Fruit fly (Drosophila melanogaster) whole organism: Measurements from ENCODE around the gene Smyd5.

ENCODE experiments used
- CG8478 ChIP-seq: fragments of >200 bp; optimal IDR thresholded peaks from 2 replicates; lab custom pipeline; 2018; ENCODE audit warnings: inconsistent platforms
- Dll ChIP-seq: fragments of >200 bp; optimal IDR thresholded peaks from 2 replicates; lab custom pipeline; 2017
- EcR ChIP-seq, 2 experiments: fragments of >200 bp; optimal IDR thresholded peaks; 2 replicates each; lab custom pipeline; 2017; ENCODE audit warnings: missing biosample characterization in 2 of 2, missing genetic modification characterization in 2 of 2, missing genetic modification reagents in 2 of 2
- pan ChIP-seq: fragments of >200 bp; optimal IDR thresholded peaks from 2 replicates; lab custom pipeline; 2017
- psq ChIP-seq: fragments of >200 bp; optimal IDR thresholded peaks from 2 replicates; lab custom pipeline; 2017
- usp ChIP-seq: fragments of >200 bp; optimal IDR thresholded peaks from 2 replicates; lab custom pipeline; 2017; ENCODE audit warnings: missing biosample characterization, missing genetic modification characterization, mixed read lengths

Smyd5 gene

DNA sequence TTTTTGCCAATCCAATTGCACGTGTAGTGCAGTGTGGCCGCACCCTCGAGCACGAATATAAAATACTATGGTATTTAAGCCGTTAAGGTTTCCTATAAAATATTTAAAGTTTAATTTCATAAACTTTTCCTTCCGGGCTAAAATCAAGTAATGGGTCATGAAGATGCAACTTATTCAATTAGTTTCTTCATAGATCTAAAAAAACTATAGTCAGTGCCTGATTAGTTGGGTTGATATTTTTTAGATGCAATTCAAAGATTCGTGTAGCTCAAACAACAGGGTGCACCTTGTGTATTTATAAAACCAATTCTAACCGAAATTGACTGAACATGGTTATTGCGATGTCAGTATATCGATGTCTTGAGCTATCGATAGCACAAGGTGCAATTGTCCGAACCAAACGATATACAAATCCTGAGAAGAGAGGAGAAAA, at the start of gene Smyd5, which contains the start of gene Oga:
Smyd5 (minus strand) TSS at position 59 of the 433 bp plus-strand sequence.
Oga (plus strand) TSS at position 345 of the 433 bp plus-strand sequence.
- TF ChIP-seq psq (lab: Kevin White, UChicago), result no peak
- TF ChIP-seq EcR (GFP tag; optimal IDR thresholded peaks at IDR 0.05; lab: Kevin White, UChicago), result no peak
- TF ChIP-seq Dll, result no peak
- no peak for TF ChIP-seq CG8478 (lab: Kevin White, UChicago)
- TF ChIP-seq usp (GFP tag; lab: Kevin White, UChicago), result no peak
- TF ChIP-seq pan (lab: Kevin White, UChicago), result no peak

DNA sequence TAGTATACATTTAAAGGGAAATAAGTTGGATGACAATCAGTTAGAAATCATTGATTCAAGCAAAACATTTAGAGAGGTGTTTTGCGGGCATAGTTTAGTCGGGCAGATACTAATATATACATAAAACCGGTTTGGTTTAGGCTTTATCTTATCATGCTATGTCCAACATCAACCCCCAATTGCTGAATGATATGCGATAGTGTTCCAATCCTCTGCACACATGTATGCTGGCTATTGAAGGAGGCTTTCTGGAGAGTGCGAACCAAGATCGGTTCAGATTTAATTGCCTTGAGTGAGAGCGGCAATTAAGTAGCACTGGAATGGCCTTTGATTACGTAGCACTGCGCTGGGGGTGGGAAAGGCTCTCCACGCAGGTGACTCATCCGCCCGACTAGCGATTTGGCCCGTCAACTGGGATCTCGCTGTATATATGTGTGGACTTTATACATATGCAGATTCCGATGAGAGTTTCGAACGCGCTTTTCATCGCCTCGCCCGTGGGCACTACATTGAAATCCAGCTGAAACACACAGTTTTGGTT, 49.5 kb upstream of the Smyd5 start:
- TF ChIP-seq CG8478 (lab: Kevin White, UChicago), result no peak
- no peak for TF ChIP-seq usp (GFP tag; lab: Kevin White, UChicago)
- TF ChIP-seq EcR (GFP tag; optimal IDR thresholded peaks at IDR 0.05; lab: Kevin White, UChicago), result no peak
- TF ChIP-seq pan (lab: Kevin White, UChicago), result no peak

DNA sequence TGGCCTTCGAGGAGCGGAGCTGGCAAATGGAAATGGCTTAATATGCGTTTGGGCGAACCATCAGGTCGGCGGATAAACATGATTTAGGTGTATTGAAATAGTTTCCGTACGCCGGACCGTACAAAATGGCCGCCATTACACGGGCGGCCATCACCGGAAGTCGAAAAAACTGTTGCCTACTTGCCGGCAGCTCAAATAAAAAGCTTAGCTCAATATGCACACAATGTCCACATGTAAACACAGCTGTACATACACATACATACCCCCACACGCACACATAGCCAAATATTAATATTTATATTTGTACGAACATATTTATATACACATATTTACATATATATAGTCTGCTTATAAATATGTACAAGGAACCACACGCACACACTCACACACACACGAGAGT, 44.6 kb upstream of the Smyd5 start:
- TF ChIP-seq CG8478 (lab: Kevin White, UChicago) (no peak), Dll (no peak), psq (lab: Kevin White, UChicago) (no peak), usp (GFP tag; lab: Kevin White, UChicago) (no peak), EcR (GFP tag; optimal IDR thresholded peaks at IDR 0.05; lab: Kevin White, UChicago) (no peak), pan (lab: Kevin White, UChicago) (no peak)

DNA sequence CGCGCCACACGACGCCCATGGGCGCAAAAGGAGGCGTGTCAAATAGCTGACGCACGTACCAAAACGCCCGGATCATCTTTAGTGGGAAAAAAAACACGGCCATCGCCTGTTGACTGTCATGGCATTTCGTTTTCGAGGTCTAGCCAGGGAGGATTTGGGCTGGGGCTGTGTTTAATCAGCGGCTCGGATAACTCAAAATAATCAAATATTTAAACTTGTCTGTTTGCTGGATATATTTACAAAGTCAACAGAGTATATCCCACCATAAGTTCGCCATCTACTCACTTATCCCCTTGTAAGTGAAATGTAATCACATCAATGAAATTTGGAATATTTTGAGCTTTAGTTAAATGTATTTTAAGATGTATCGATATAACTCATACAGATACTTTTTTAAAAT, 42.2 kb upstream of the Smyd5 start:
- TF ChIP-seq psq (lab: Kevin White, UChicago) (no peak), pan (lab: Kevin White, UChicago) (no peak), CG8478 (lab: Kevin White, UChicago) (no peak), EcR (GFP tag; optimal IDR thresholded peaks at IDR 0.05; lab: Kevin White, UChicago) (no peak), Dll (no peak), usp (GFP tag; lab: Kevin White, UChicago) (no peak)

DNA sequence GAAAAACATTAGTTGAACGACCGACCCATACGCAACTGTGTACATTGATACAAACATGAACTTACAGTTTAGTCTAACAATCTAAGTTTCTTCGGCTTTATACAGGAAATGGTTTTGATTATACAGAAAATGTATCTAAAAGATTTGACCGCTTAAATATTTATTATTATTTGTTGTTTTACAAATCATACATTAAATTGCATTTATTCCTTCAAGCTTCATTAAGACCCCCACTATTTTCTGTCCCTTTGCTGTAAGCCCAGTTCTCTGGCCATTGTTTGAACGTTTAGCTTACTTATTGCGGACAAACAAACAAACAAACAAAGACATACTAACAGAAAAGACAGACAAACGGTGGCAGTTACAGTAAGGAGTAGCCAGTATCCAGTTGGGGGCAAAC, 35.7 kb upstream of the Smyd5 start:
- no peak for TF ChIP-seq EcR (GFP tag; optimal IDR thresholded peaks at IDR 0.05; lab: Kevin White, UChicago)
- no peak for TF ChIP-seq usp (GFP tag; lab: Kevin White, UChicago)
- no peak for TF ChIP-seq CG8478 (lab: Kevin White, UChicago)
- TF ChIP-seq Dll, result no peak
- no peak for TF ChIP-seq psq (lab: Kevin White, UChicago)

DNA sequence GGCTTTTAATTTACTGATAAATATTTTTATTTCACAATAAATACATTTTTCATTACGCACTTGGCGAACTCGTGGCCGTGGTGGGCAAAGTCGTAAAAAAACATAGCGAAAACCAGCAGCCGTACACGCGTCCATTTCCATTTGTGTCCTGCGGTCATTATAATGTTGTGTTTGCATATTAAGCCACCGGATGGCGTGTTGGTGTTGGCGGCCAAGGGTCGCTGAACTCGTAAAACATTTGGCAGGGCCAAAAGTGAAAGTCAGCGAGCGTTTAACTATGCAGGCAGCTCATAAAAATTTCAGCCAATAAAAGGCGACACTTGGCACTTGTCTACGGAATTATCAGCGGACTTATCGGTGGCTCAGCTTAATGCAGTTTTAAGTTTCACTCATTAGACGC, 33.9 kb upstream of the Smyd5 start:
- TF ChIP-seq pan (lab: Kevin White, UChicago), result no peak
- no peak for TF ChIP-seq CG8478 (lab: Kevin White, UChicago)
- no peak for TF ChIP-seq Dll
- TF ChIP-seq usp (GFP tag; lab: Kevin White, UChicago), result no peak
- TF ChIP-seq EcR (GFP tag; optimal IDR thresholded peaks at IDR 0.05; lab: Kevin White, UChicago), result no peak
- no peak for TF ChIP-seq psq (lab: Kevin White, UChicago)

DNA sequence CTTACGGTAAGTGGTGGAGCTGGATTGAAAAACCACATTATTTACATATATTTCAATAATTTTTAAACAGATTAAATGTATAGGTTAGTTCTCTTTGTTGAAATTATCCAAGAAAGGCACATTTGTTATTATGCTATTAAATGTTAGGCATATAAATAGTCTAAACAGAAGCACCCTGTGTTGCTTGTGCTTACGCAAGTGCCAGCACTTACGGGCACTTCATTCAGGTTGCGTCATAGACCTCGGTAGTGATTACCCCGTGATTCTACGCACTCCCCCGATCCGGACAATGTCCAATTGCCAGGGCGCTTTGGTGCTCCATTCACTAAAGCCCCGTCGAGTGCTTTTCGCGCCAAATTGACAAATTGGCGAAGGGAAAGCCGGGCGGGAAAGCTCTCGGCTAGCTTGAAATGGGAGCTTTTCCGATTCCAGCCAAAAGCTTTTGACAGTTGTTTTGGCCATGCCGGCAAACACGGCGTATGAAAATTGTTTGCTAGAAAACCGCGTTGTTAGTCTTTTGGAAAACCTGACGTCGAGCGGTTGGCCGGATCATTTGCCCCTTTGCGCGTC, 28.0 kb upstream of the Smyd5 start, which contains the start of gene ETHR:
ETHR (plus strand) TSS at position 520 of the 570 bp plus-strand sequence.
- TF ChIP-seq usp (GFP tag; lab: Kevin White, UChicago) (no peak), CG8478 (lab: Kevin White, UChicago) (no peak), EcR (GFP tag; optimal IDR thresholded peaks at IDR 0.05; lab: Kevin White, UChicago) (no peak), pan (lab: Kevin White, UChicago) (no peak), psq (lab: Kevin White, UChicago) (no peak), Dll (no peak)

DNA sequence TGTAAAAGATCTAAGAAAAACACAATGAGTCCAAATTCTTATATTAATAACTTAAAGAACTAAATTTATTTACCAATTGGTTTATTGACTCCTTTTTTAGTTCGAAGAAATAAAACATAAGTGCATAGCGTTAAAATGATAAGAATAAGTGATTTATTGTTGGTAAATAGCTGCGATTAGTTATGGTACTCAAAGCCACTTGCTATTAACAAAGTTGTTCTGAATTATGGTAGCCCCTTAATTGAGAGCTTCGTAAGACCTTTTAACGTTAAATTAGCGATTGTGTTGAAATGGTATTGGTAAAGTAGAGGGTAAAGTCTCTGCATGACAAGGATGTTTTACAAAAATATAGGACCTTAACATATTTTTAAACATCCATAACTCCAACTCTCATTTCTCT, 27.3 kb upstream of the Smyd5 start:
- TF ChIP-seq psq (lab: Kevin White, UChicago) (no peak), EcR (GFP tag; optimal IDR thresholded peaks at IDR 0.05; lab: Kevin White, UChicago) (no peak), pan (lab: Kevin White, UChicago) (no peak), usp (GFP tag; lab: Kevin White, UChicago) (no peak)

DNA sequence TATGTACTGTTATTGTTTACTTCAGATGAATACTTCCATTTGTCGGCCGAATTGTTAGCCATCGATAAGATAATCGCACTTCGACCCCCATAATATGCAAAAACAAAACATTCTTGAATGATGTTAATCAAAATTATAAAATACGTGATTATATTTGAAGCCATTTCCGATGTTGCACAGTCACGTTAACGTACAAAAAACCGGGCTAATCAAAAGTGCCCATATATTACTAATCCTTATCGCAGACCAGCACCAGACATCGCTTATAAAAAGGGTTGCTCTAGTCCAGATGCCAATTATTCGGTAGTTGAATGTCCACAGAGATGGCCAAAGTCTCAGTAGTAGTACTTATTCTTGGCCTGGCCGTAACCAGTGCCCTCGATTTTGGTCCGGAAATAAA, 23.7 kb upstream of the Smyd5 start, which contains the start of gene CG5892:
CG5892 (plus strand) TSS at position 301 of the 400 bp plus-strand sequence.
- TF ChIP-seq psq (lab: Kevin White, UChicago) (no peak), usp (GFP tag; lab: Kevin White, UChicago) (no peak), CG8478 (lab: Kevin White, UChicago) (no peak), Dll (no peak), pan (lab: Kevin White, UChicago) (no peak), EcR (GFP tag; optimal IDR thresholded peaks at IDR 0.05; lab: Kevin White, UChicago) (no peak)

DNA sequence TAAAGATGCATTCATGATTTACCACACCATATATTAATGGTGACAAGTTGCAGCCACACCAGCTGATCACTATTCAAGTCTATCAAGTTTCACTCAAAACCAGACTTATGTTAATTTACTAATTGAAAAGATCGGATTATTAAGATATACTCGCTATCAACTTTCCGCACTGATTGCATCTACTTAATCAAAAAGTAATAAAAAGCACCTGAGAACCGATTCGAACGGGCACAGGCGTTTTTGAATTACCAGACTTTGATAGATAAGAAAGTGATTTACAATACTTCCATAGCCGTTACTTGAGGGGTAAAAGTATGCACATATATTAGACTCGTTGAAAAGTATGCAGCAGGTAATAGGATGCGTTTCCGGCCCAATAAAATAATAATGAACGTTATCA, 22.7 kb upstream of the Smyd5 start:
- TF ChIP-seq EcR (GFP tag; optimal IDR thresholded peaks at IDR 0.05; lab: Kevin White, UChicago), result no peak
- TF ChIP-seq psq (lab: Kevin White, UChicago), result no peak
- TF ChIP-seq Dll, result no peak
- TF ChIP-seq usp (GFP tag; lab: Kevin White, UChicago), result no peak
- TF ChIP-seq CG8478 (lab: Kevin White, UChicago), result no peak
- TF ChIP-seq pan (lab: Kevin White, UChicago), result no peak

DNA sequence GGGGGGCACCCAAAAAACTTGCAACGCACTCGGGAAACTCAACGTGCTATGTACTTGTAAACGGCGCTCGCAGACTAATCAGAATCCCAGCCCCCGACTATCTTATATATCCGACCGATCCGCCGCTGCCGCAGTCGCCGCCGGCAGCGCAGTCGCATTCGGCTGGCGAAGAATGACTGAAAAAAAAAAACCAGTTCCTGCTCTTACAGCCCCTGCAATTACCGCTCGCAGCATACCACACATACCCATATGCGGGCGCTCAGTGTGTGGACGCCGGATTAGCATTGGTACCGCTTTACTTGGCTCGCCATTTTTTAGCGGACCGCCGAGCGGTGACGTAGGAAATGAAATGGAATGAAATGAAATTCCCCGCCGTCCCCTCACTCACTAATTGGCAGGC, 18.5 kb upstream of the Smyd5 start, which contains the start of gene e:
e (minus strand) TSS at position 79 of the 400 bp plus-strand sequence.
- TF ChIP-seq EcR (GFP tag; optimal IDR thresholded peaks at IDR 0.05; lab: Kevin White, UChicago), result no peak
- TF ChIP-seq pan (lab: Kevin White, UChicago), result no peak
- TF ChIP-seq usp (GFP tag; lab: Kevin White, UChicago), result no peak
- no peak for TF ChIP-seq psq (lab: Kevin White, UChicago)
- TF ChIP-seq CG8478 (lab: Kevin White, UChicago), result no peak
- TF ChIP-seq Dll, result no peak

DNA sequence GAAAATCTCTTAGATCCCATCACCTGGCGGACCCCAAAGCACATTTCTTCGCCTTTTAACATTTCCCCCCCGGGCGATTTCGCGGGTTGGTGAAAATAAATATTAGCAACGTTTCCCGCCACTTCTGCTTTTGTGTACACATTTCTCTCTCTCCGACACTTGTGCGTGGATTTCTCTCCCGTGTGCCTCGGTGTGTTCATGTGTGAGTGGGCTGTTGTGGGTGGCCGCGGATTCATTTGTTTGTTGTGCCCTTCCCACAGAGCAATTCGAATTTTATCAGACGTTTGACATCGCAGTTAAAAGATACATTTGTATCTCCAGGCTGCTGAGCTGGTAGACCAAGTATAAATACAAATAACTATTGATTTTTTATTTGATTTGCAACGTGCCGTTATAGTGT, 5.6 kb upstream of the Smyd5 start:
- no peak for TF ChIP-seq pan (lab: Kevin White, UChicago)
- TF ChIP-seq psq (lab: Kevin White, UChicago), result no peak
- TF ChIP-seq EcR (GFP tag; optimal IDR thresholded peaks at IDR 0.05; lab: Kevin White, UChicago), result no peak
- no peak for TF ChIP-seq Dll
- no peak for TF ChIP-seq CG8478 (lab: Kevin White, UChicago)
- no peak for TF ChIP-seq usp (GFP tag; lab: Kevin White, UChicago)
